Fruit fly (Drosophila melanogaster): ENCODE results near the gene CG9287.

CG9287 gene

DNA sequence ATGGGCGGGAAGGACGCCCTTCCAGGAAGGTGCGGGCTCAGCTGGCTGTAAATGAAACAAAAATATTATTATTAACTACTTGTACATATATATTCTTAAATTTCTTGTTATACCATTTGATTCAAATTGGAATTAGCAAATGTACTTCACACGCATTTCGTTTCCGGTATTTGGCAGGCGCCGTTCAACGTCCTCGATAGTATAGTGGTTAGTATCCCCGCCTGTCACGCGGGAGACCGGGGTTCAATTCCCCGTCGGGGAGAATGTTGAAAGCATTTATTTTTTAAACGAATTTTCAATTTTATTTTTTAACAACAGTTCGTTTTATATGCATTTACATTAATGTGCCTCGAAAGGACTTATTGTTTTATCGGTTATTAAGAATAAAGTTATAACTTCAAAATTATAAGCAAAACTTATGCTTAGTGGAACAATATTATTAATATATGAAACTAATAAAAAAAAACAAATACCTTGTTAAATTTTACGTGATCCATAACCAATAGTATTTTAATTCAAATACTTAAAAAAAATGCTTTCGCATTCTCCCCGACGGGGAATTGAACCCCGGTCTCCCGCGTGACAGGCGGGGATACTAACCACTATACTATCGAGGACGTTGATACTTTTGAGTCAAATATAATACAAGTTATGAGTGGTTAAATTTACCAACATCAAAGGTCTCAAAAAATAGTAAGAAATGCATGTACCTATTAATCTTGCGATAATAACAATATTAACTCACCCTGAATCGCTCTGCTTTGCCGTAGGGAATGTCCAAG lies 3.8 kb upstream of the CG9287 start (continued):
- TF ChIP-seq Opbp (GFP tag; IDR thresholded peaks at IDR 0.05; ENCODE audit: partially characterized antibody) = peak; percentile 87
- peak; percentile 79 for TF ChIP-seq bbx (GFP tag; IDR thresholded peaks at IDR 0.05; ENCODE audit: partially characterized antibody)
- TF ChIP-seq sna (GFP tag; IDR thresholded peaks at IDR 0.05; ENCODE audit: partially characterized antibody) = peak; percentile 53; the same call in 1 of the 2 replicates
- TF ChIP-seq CG13123 (GFP tag; optimal IDR thresholded peaks at IDR 0.05) = no peak
- TF ChIP-seq CG13287 (GFP tag; IDR thresholded peaks at IDR 0.05; ENCODE audit: partially characterized antibody) = peak; percentile 10; the same call in 1 of the 2 replicates
- TF ChIP-seq ato (GFP tag; IDR thresholded peaks at IDR 0.05; ENCODE audit: partially characterized antibody) = peak; percentile 74; the same call in 1 of the 2 replicates
- TF ChIP-seq tin (GFP tag; optimal IDR thresholded peaks at IDR 0.05) = no peak
- TF ChIP-seq fru (optimal IDR thresholded peaks at IDR 0.05) = no peak
- TF ChIP-seq CG34224 (GFP tag; IDR thresholded peaks at IDR 0.05; ENCODE audit: partially characterized antibody) = 0 out of 3 replicates have a peak, but pooled peaks have one; percentile 46
- TF ChIP-seq Eip74EF (GFP tag; optimal IDR thresholded peaks at IDR 0.05) = peak in 1 of 2 experiments; percentile 25

dm6 chr2L:8678955-8679354 lies 657 bp downstream of the CG9287 start:
- TF ChIP-seq knrl (GFP tag; IDR thresholded peaks at IDR 0.05; ENCODE audit: partially characterized antibody) (peak; percentile 28; the same call in 1 of the 3 replicates), Lpt (GFP tag; optimal IDR thresholded peaks at IDR 0.05) (no peak), CG8290 (GFP tag; optimal IDR thresholded peaks at IDR 0.05) (peak; percentile 22), CG8290 (tag; optimal IDR thresholded peaks at IDR 0.05) (no peak), CG16813 (GFP tag; IDR thresholded peaks at IDR 0.05; ENCODE audit: partially characterized antibody) (peak; percentile 85), bcd (GFP tag; optimal IDR thresholded peaks at IDR 0.05) (no peak), amos (GFP tag; IDR thresholded peaks at IDR 0.05; ENCODE audit: partially characterized antibody) (peak; percentile 80; the same call in 1 of the 2 replicates), zen2 (GFP tag; IDR thresholded peaks at IDR 0.05; ENCODE audit: partially characterized antibody) (no peak; the same call in 2 of the 3 replicates), dpn (GFP tag; optimal IDR thresholded peaks at IDR 0.05) (no peak), CG14860 (GFP tag; IDR thresholded peaks at IDR 0.05; ENCODE audit: partially characterized antibody) (peak; percentile 46), CG6791 (GFP tag; IDR thresholded peaks at IDR 0.05; ENCODE audit: partially characterized antibody) (peak; percentile 87), Bdp1 (GFP tag; optimal IDR thresholded peaks at IDR 0.05) (peak; percentile 97), klu (GFP tag; IDR thresholded peaks at IDR 0.05) (no peak), CG11456 (GFP tag; IDR thresholded peaks at IDR 0.05) (no peak), Gug (GFP tag; IDR thresholded peaks at IDR 0.05) (no peak), ato (GFP tag; IDR thresholded peaks at IDR 0.05; ENCODE audit: partially characterized antibody) (peak; percentile 47; the same call in 1 of the 2 replicates), Camta (GFP tag; optimal IDR thresholded peaks at IDR 0.05) (no peak), CG4328 (GFP tag; optimal IDR thresholded peaks at IDR 0.05) (no peak), Opbp (GFP tag; IDR thresholded peaks at IDR 0.05; ENCODE audit: partially characterized antibody) (peak; percentile 75; the same call in 2 of the 3 replicates), gsb-n (tag; optimal IDR thresholded peaks at IDR 0.05) (no peak), Scr (GFP tag; IDR thresholded peaks at IDR 0.05; ENCODE audit: partially characterized antibody) (peak; percentile 59), CG7963 (GFP tag; IDR thresholded peaks at IDR 0.05; ENCODE audit: partially characterized antibody) (peak; percentile 68), NK7.1 (GFP tag; optimal IDR thresholded peaks at IDR 0.05) (no peak), Bgb (GFP tag; IDR thresholded peaks at IDR 0.05; ENCODE audit: partially characterized antibody) (peak; percentile 62), bbx (GFP tag; IDR thresholded peaks at IDR 0.05; ENCODE audit: partially characterized antibody) (peak; percentile 47; the same call in 1 of the 2 replicates), wek (GFP tag; optimal IDR thresholded peaks at IDR 0.05) (no peak), nerfin-2 (GFP tag; IDR thresholded peaks at IDR 0.05; ENCODE audit: partially characterized antibody) (peak; percentile 61), CG42726 (GFP tag; IDR thresholded peaks at IDR 0.05; ENCODE audit: partially characterized antibody) (peak; percentile 52; the same call in 1 of the 2 replicates), HLH4C (GFP tag; IDR thresholded peaks at IDR 0.05; ENCODE audit: partially characterized antibody) (peak; percentile 55; the same call in 2 of the 3 replicates), sens (GFP tag) (peak; percentile 44), vnd (GFP tag; IDR thresholded peaks at IDR 0.05; ENCODE audit: partially characterized antibody) (peak; percentile 43; the same call in 1 of the 3 replicates), tin (GFP tag; optimal IDR thresholded peaks at IDR 0.05) (no peak)

All from whole organism, embryonic.